Worm (Caenorhabditis elegans) whole organism, midembryonic: ENCODE results near the gene R10H10.3.

Experiments used
- T22C8.4 ChIP-seq: fragments of 200-800 bp; sonication (Bioruptor generic); IDR thresholded peaks from 2 replicates; pipeline ENCODE4 v1.3.6; 2022; ENCODE audit warnings: missing genetic modification characterization, missing compliant biosample characterization
- cog-1 ChIP-seq: sonication (generic microtip); optimal IDR thresholded peaks from 2 replicates; lab custom pipeline; 2016; ENCODE audit warnings: missing genetic modification characterization, missing compliant biosample characterization
- klf-2 ChIP-seq: fragments of 200-800 bp; sonication (Bioruptor generic); conservative IDR thresholded peaks from 2 replicates; pipeline ENCODE4 v1.3.6; 2022; ENCODE audit warnings: missing genetic modification reagents, missing genetic modification characterization, missing compliant biosample characterization
- med-1 ChIP-seq: sonication (generic microtip); optimal IDR thresholded peaks from 2 replicates; lab custom pipeline; 2017; ENCODE audit warnings: missing genetic modification characterization, mild to moderate bottlenecking, missing compliant biosample characterization, antibody characterized with exemption, missing genetic modification reagents; ENCODE audit not compliant: insufficient read depth
- ref-1 ChIP-seq: fragments of 200-800 bp; sonication (Bioruptor generic); conservative IDR thresholded peaks from 2 replicates; pipeline ENCODE4 v1.3.6; 2022; ENCODE audit warnings: missing genetic modification reagents, missing genetic modification characterization, missing compliant biosample characterization
- tab-1 ChIP-seq: fragments of 200-800 bp; sonication (Bioruptor generic); IDR thresholded peaks from 2 replicates; pipeline ENCODE4 v1.3.6; 2022; ENCODE audit warnings: missing genetic modification characterization, missing compliant biosample characterization
- ztf-23 ChIP-seq: fragments of 200-800 bp; sonication (Bioruptor generic); IDR thresholded peaks from 2 replicates; pipeline ENCODE4 v1.3.6; 2022; ENCODE audit warnings: missing genetic modification reagents, missing genetic modification characterization, missing compliant biosample characterization

- no peak for TF ChIP-seq ref-1 (GFP tag; lab: Robert Waterston, UW)
- TF ChIP-seq T22C8.4: no peak
- TF ChIP-seq ztf-23 (GFP tag; lab: Robert Waterston, UW): no peak
- TF ChIP-seq med-1 (GFP tag; lab: Kevin White, UChicago): no peak
- TF ChIP-seq klf-2: no peak
- TF ChIP-seq tab-1 (GFP tag; lab: Robert Waterston, UW): no peak
- TF ChIP-seq cog-1 (tag; lab: Kevin White, UChicago): no peak
Measured at ce11 chrIV:10357072-10357471, 31.2 kb upstream of the R10H10.3 start, which contains the start of gene R11A8.1.
